Fruit fly (Drosophila melanogaster): ENCODE results near the gene Eip74EF.

Eip74EF gene

dm6 chr3L:17591217-17591467 lies 28.0 kb downstream of the Eip74EF start:
- peak; percentile 58 for TF ChIP-seq D1 (tag; optimal IDR thresholded peaks at IDR 0.05)
- TF ChIP-seq CG9948 (tag; optimal IDR thresholded peaks at IDR 0.05) = peak; percentile 42
- TF ChIP-seq CG15710 (tag; optimal IDR thresholded peaks at IDR 0.05) = peak; percentile 6
- peak; percentile 19 for TF ChIP-seq CG17806 (tag; optimal IDR thresholded peaks at IDR 0.05)
- no peak for TF ChIP-seq gl (tag; optimal IDR thresholded peaks at IDR 0.05)
- TF ChIP-seq CG8159 (tag; optimal IDR thresholded peaks at IDR 0.05) = peak; percentile 55
- no peak for TF ChIP-seq EcR (GFP tag; optimal IDR thresholded peaks at IDR 0.05)

- TF ChIP-seq EcR (GFP tag; optimal IDR thresholded peaks at IDR 0.05) = peak; percentile 100
- TF ChIP-seq CG34367 (tag; optimal IDR thresholded peaks at IDR 0.05) = no peak
- no peak for TF ChIP-seq CG14655 (GFP tag; optimal IDR thresholded peaks at IDR 0.05)
- TF ChIP-seq Ets98B (GFP tag; IDR thresholded peaks at IDR 0.05) = peak; percentile 70; the same call in 1 of the 2 replicates
- TF ChIP-seq CG12605 (GFP tag; IDR thresholded peaks at IDR 0.05) = peak; percentile 15; the same call in 1 of the 2 replicates
- peak; percentile 54; the same call in 1 of the 3 replicates for TF ChIP-seq fd96Ca (GFP tag; IDR thresholded peaks at IDR 0.05)
- TF ChIP-seq CG13204 (GFP tag; optimal IDR thresholded peaks at IDR 0.05) = peak; percentile 97
- TF ChIP-seq CG4496 (GFP tag; IDR thresholded peaks at IDR 0.05) = peak; percentile 68; the same call in 2 of the 3 replicates
- peak; percentile 23 for TF ChIP-seq Snoo (tag; optimal IDR thresholded peaks at IDR 0.05)
- no peak for TF ChIP-seq CG17806 (tag; optimal IDR thresholded peaks at IDR 0.05)
- no peak for TF ChIP-seq CG9948 (tag; optimal IDR thresholded peaks at IDR 0.05)
- TF ChIP-seq CG8301 (tag; optimal IDR thresholded peaks at IDR 0.05) = no peak
- no peak for TF ChIP-seq Pif1B (GFP tag; optimal IDR thresholded peaks at IDR 0.05)
- TF ChIP-seq CG32121 (GFP tag; IDR thresholded peaks at IDR 0.05) = peak; percentile 66; the same call in 1 of the 2 replicates
- no peak for TF ChIP-seq CG8159 (tag; optimal IDR thresholded peaks at IDR 0.05)
- TF ChIP-seq CG15710 (tag; optimal IDR thresholded peaks at IDR 0.05) = no peak
- TF ChIP-seq D1 (tag; optimal IDR thresholded peaks at IDR 0.05) = no peak
- no peak for TF ChIP-seq Pif1A (GFP tag; optimal IDR thresholded peaks at IDR 0.05)
- no peak for TF ChIP-seq gl (tag; optimal IDR thresholded peaks at IDR 0.05)
- no peak for TF ChIP-seq rn (GFP tag; IDR thresholded peaks at IDR 0.05)
- TF ChIP-seq CG10348 (GFP tag; IDR thresholded peaks at IDR 0.05) = no peak
Observed at dm6 chr3L:17590455-17591216, 28.5 kb downstream of the Eip74EF start.

- peak; percentile 45 for TF ChIP-seq CG17806 (tag; optimal IDR thresholded peaks at IDR 0.05)
- TF ChIP-seq CG14655 (GFP tag; optimal IDR thresholded peaks at IDR 0.05) = peak; percentile 41
- TF ChIP-seq CG8159 (tag; optimal IDR thresholded peaks at IDR 0.05) = peak; percentile 59
- peak; percentile 18 for TF ChIP-seq CG34367 (tag; optimal IDR thresholded peaks at IDR 0.05)
- TF ChIP-seq CG15710 (tag; optimal IDR thresholded peaks at IDR 0.05) = peak; percentile 22
- no peak for TF ChIP-seq EcR (GFP tag; optimal IDR thresholded peaks at IDR 0.05)
- TF ChIP-seq Snoo (tag; optimal IDR thresholded peaks at IDR 0.05) = no peak
- TF ChIP-seq CG9948 (tag; optimal IDR thresholded peaks at IDR 0.05) = peak; percentile 50
- peak; percentile 29 for TF ChIP-seq CG8301 (tag; optimal IDR thresholded peaks at IDR 0.05)
- TF ChIP-seq gl (tag; optimal IDR thresholded peaks at IDR 0.05) = peak; percentile 19
Observed at dm6 chr3L:17590049-17590448, 29.1 kb downstream of the Eip74EF start.

DNA sequence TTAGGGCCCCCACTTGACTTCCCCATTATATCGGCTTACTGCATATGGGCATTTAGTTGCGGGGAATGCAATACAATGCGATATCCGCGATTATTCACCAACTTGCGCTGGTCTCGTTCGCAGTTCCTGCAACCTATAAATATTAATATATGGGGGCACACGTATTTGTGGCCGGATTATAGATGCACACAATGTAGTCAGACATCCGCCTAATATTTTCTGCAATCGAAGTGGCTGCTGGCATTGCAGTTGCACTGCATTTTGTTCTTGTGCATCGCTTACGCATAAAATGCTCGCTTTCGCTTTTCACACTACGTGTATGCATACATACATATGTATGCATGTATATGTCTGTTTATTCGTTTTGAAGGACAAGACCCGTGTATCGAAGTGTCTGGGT lies 30.4 kb downstream of the Eip74EF start:
- TF ChIP-seq Pif1A (GFP tag; optimal IDR thresholded peaks at IDR 0.05) (no peak), CG9948 (tag; optimal IDR thresholded peaks at IDR 0.05) (no peak), CG14655 (GFP tag; optimal IDR thresholded peaks at IDR 0.05) (no peak), CG8301 (tag; optimal IDR thresholded peaks at IDR 0.05) (no peak), fd96Ca (GFP tag; IDR thresholded peaks at IDR 0.05) (no peak), Pif1B (GFP tag; optimal IDR thresholded peaks at IDR 0.05) (no peak), CG32121 (GFP tag; IDR thresholded peaks at IDR 0.05) (no peak), rn (GFP tag; IDR thresholded peaks at IDR 0.05) (no peak), Ets98B (GFP tag; IDR thresholded peaks at IDR 0.05) (no peak), gl (tag; optimal IDR thresholded peaks at IDR 0.05) (no peak), CG17806 (tag; optimal IDR thresholded peaks at IDR 0.05) (no peak), CG8159 (tag; optimal IDR thresholded peaks at IDR 0.05) (no peak), CG15710 (tag; optimal IDR thresholded peaks at IDR 0.05) (no peak), CG34367 (tag; optimal IDR thresholded peaks at IDR 0.05) (no peak), CG10348 (GFP tag; IDR thresholded peaks at IDR 0.05) (no peak), D1 (tag; optimal IDR thresholded peaks at IDR 0.05) (no peak), EcR (GFP tag; optimal IDR thresholded peaks at IDR 0.05) (no peak), CG12605 (GFP tag; IDR thresholded peaks at IDR 0.05) (no peak)

- TF ChIP-seq CG12605 (GFP tag; IDR thresholded peaks at IDR 0.05) = no peak
- no peak for TF ChIP-seq CG13204 (GFP tag; optimal IDR thresholded peaks at IDR 0.05)
- TF ChIP-seq CG14655 (GFP tag; optimal IDR thresholded peaks at IDR 0.05) = peak; percentile 55
- no peak for TF ChIP-seq CG4496 (GFP tag; IDR thresholded peaks at IDR 0.05)
- TF ChIP-seq Pif1A (GFP tag; optimal IDR thresholded peaks at IDR 0.05) = no peak
- TF ChIP-seq gl (tag; optimal IDR thresholded peaks at IDR 0.05) = no peak
- TF ChIP-seq CG17806 (tag; optimal IDR thresholded peaks at IDR 0.05) = peak; percentile 18
- TF ChIP-seq D1 (tag; optimal IDR thresholded peaks at IDR 0.05) = no peak
- TF ChIP-seq CG34367 (tag; optimal IDR thresholded peaks at IDR 0.05) = no peak
- TF ChIP-seq CG9948 (tag; optimal IDR thresholded peaks at IDR 0.05) = peak; percentile 54
- no peak for TF ChIP-seq CG8159 (tag; optimal IDR thresholded peaks at IDR 0.05)
- no peak for TF ChIP-seq rn (GFP tag; IDR thresholded peaks at IDR 0.05)
- peak; percentile 53; the same call in 2 of the 3 replicates for TF ChIP-seq fd96Ca (GFP tag; IDR thresholded peaks at IDR 0.05)
- TF ChIP-seq CG32121 (GFP tag; IDR thresholded peaks at IDR 0.05) = peak; percentile 64
- TF ChIP-seq CG8301 (tag; optimal IDR thresholded peaks at IDR 0.05) = peak; percentile 16
- TF ChIP-seq EcR (GFP tag; optimal IDR thresholded peaks at IDR 0.05) = no peak
- no peak for TF ChIP-seq Pif1B (GFP tag; optimal IDR thresholded peaks at IDR 0.05)
- no peak; the same call in 1 of the 2 replicates for TF ChIP-seq CG10348 (GFP tag; IDR thresholded peaks at IDR 0.05)
- TF ChIP-seq Snoo (tag; optimal IDR thresholded peaks at IDR 0.05) = no peak
- no peak for TF ChIP-seq CG15710 (tag; optimal IDR thresholded peaks at IDR 0.05)
- TF ChIP-seq Ets98B (GFP tag; IDR thresholded peaks at IDR 0.05) = peak; percentile 21; the same call in 1 of the 2 replicates
Observed at dm6 chr3L:17587897-17588296, 31.2 kb downstream of the Eip74EF start.
